Fruit fly (Drosophila melanogaster) whole organism, wandering third instar larva: ENCODE measurements around the gene Ptip.

ENCODE experiments used
- CG32264 ChIP-seq: fragments of 200-800 bp; sonication (Bioruptor generic); optimal IDR thresholded peaks from 2 replicates; lab custom pipeline; 2016; ENCODE audit warnings: missing biosample characterization, missing genetic modification characterization
- Dfd ChIP-seq: fragments of >200 bp; optimal IDR thresholded peaks from 2 replicates; lab custom pipeline; 2017; ENCODE audit warnings: missing biosample characterization, missing genetic modification characterization
- Hnf4 ChIP-seq: fragments of 200-800 bp; sonication (Bioruptor generic); optimal IDR thresholded peaks from 2 replicates; lab custom pipeline; 2016; ENCODE audit warnings: missing biosample characterization, mild to moderate bottlenecking, missing genetic modification characterization
- Hr83 ChIP-seq: fragments of 200-300 bp; sonication (Bioruptor generic); optimal IDR thresholded peaks from 2 replicates; lab custom pipeline; 2016; ENCODE audit warnings: missing biosample characterization, mild to moderate bottlenecking, missing genetic modification characterization, moderate library complexity; ENCODE audit not compliant: poor library complexity, severe bottlenecking
- Mio ChIP-seq: sonication (Bioruptor generic); optimal IDR thresholded peaks from 2 replicates; lab custom pipeline; 2016; ENCODE audit warnings: missing biosample characterization, missing genetic modification characterization
- OdsH ChIP-seq: fragments of 200-800 bp; sonication (Bioruptor generic); optimal IDR thresholded peaks from 2 replicates; lab custom pipeline; 2016; ENCODE audit warnings: missing biosample characterization, mild to moderate bottlenecking, missing genetic modification characterization
- Vsx2 ChIP-seq: fragments of 200-300, 225-300 bp; sonication (Bioruptor generic); optimal IDR thresholded peaks from 2 replicates; lab custom pipeline; 2018; ENCODE audit warnings: missing biosample characterization, missing genetic modification characterization; ENCODE audit not compliant: partially characterized antibody
- dmrt93B ChIP-seq: fragments of 200-800 bp; sonication (Bioruptor generic); optimal IDR thresholded peaks from 2 replicates; lab custom pipeline; 2018; ENCODE audit warnings: missing biosample characterization, mild to moderate bottlenecking, missing genetic modification characterization
- dsf ChIP-seq: sonication (Bioruptor generic); optimal IDR thresholded peaks from 2 replicates; lab custom pipeline; 2016; ENCODE audit warnings: missing biosample characterization, missing genetic modification characterization, borderline replicate concordance
- ey ChIP-seq: fragments of 200-800 bp; sonication (Bioruptor generic); optimal IDR thresholded peaks from 2 replicates; lab custom pipeline; 2016; ENCODE audit warnings: missing biosample characterization, missing genetic modification characterization
- fru ChIP-seq: fragments of 200-800 bp; sonication (Bioruptor generic); optimal IDR thresholded peaks from 3 replicates; lab custom pipeline; 2016; ENCODE audit warnings: missing biosample characterization, mild to moderate bottlenecking, missing genetic modification characterization

DNA sequence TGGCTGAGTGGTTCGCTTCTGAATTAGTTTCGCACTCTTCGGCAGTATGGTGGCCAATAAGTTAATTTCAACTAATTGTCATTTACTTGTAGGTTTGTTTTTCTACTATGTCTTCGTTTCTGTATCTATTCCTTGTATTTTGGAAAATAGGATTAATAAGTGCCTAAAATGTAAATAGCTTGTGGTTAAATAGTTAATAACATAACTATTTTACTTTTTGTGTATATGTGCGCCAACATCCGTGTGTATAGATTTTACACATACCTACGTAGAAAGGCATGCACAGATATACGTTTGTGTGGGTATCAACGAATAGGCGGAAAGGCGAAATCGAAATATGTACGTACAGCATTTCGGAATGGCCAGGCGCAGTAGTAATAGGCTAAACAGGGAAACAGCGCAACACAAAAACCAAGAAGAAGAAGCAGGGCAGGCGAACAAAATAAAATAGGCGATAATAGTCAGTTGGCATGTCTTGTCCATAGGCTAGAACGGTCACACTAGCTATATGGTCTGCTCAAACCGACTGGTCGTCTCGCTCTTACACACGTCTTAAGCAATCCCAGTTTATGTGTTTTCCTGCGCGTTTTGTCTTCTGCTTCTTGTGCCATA, 26.3 kb downstream of the Ptip start:
- no peak for TF ChIP-seq fru (GFP tag; lab: Kevin White, UChicago)
- TF ChIP-seq CG32264 (GFP tag; lab: Kevin White, UChicago) = no peak
- TF ChIP-seq ey (GFP tag; lab: Kevin White, UChicago) = no peak
- no peak for TF ChIP-seq Hnf4 (GFP tag; lab: Kevin White, UChicago)
- no peak for TF ChIP-seq Mio (GFP tag; lab: Kevin White, UChicago)
- TF ChIP-seq OdsH (GFP tag; lab: Kevin White, UChicago) = no peak
- TF ChIP-seq Vsx2 = no peak
- TF ChIP-seq dsf (GFP tag; lab: Kevin White, UChicago) = no peak
- TF ChIP-seq Hr83 (GFP tag; lab: Kevin White, UChicago) = no peak
- no peak for TF ChIP-seq Dfd (GFP tag; lab: Kevin White, UChicago)
- TF ChIP-seq dmrt93B = no peak
